Worm (Caenorhabditis elegans) whole organism, early embryonic: ENCODE results near the gene srh-303.

ENCODE experiments used
- B0310.2 ChIP-seq: sonication (generic microtip); optimal IDR thresholded peaks from 2 replicates; lab custom pipeline; 2016; ENCODE audit warnings: mild to moderate bottlenecking, missing genetic modification characterization, missing compliant biosample characterization
- F13C5.2 ChIP-seq: sonication (generic microtip); optimal IDR thresholded peaks from 2 replicates; lab custom pipeline; 2017; ENCODE audit warnings: mild to moderate bottlenecking, missing genetic modification characterization, inconsistent platforms, missing compliant biosample characterization
- aly-1 ChIP-seq: sonication (generic microtip); optimal IDR thresholded peaks from 2 replicates; lab custom pipeline; 2016; ENCODE audit warnings: missing genetic modification characterization, missing compliant biosample characterization
- ama-1 ChIP-seq: fragments of 150-350 bp; optimal IDR thresholded peaks from 2 replicates; lab custom pipeline; 2014
- ceh-36 ChIP-seq: sonication (generic microtip); optimal IDR thresholded peaks from 2 replicates; lab custom pipeline; 2016; ENCODE audit warnings: missing genetic modification characterization, inconsistent platforms, missing compliant biosample characterization
- ets-7 ChIP-seq: sonication (generic microtip); optimal IDR thresholded peaks from 2 replicates; lab custom pipeline; 2016; ENCODE audit warnings: missing genotype, missing genetic modification characterization, missing compliant biosample characterization
- flt-1 ChIP-seq: fragments of 200-800 bp; sonication (Bioruptor generic); IDR thresholded peaks from 2 replicates; pipeline ENCODE4 v1.3.6; 2022; ENCODE audit warnings: missing genetic modification characterization, missing compliant biosample characterization
- hmbx-1 ChIP-seq: sonication (generic microtip); optimal IDR thresholded peaks from 2 replicates; lab custom pipeline; 2016; ENCODE audit warnings: mild to moderate bottlenecking, missing genetic modification characterization, missing compliant biosample characterization
- hmg-4 ChIP-seq: fragments of 200-800 bp; sonication (Bioruptor generic); optimal IDR thresholded peaks from 2 replicates; lab custom pipeline; 2018; ENCODE audit warnings: mild to moderate bottlenecking, missing genetic modification characterization, missing compliant biosample characterization
- hnd-1 ChIP-seq: sonication (generic microtip); optimal IDR thresholded peaks from 2 replicates; lab custom pipeline; 2016; ENCODE audit warnings: missing genetic modification characterization, missing compliant biosample characterization
- sea-1 ChIP-seq: fragments of 200-800 bp; sonication (Bioruptor generic); conservative IDR thresholded peaks from 2 replicates; pipeline ENCODE4 v1.3.6; 2022; ENCODE audit warnings: missing genetic modification characterization, missing compliant biosample characterization
- tbx-11 ChIP-seq: fragments of 200-800 bp; sonication (Bioruptor generic); IDR thresholded peaks from 2 replicates; pipeline ENCODE4 v1.3.6; 2022; ENCODE audit warnings: missing genetic modification characterization, missing compliant biosample characterization
- tbx-37 ChIP-seq: fragments of 200-800 bp; sonication (Bioruptor generic); conservative IDR thresholded peaks from 2 replicates; pipeline ENCODE4 v1.3.6; 2022; ENCODE audit warnings: missing genetic modification reagents, missing genetic modification characterization, missing compliant biosample characterization
- tra-4 ChIP-seq: sonication (generic microtip); optimal IDR thresholded peaks from 2 replicates; lab custom pipeline; 2017; ENCODE audit warnings: missing genetic modification characterization, missing compliant biosample characterization

ce11 chrV:17818567-17818966 lies 12.9 kb upstream of the srh-303 start, which contains the start of gene srh-298:
- TF ChIP-seq ceh-36 (tag; lab: Kevin White, UChicago) (no peak), ama-1 (no peak), hmg-4 (GFP tag; lab: Kevin White, UChicago) (no peak), flt-1 (GFP tag; lab: Robert Waterston, UW) (no peak), tbx-11 (GFP tag; lab: Robert Waterston, UW) (no peak), aly-1 (tag; lab: Kevin White, UChicago) (no peak), hmbx-1 (no peak), ets-7 (tag; lab: Kevin White, UChicago) (no peak), tbx-37 (GFP tag; lab: Robert Waterston, UW) (no peak), F13C5.2 (tag; lab: Kevin White, UChicago) (no peak), sea-1 (GFP tag; lab: Robert Waterston, UW) (no peak), hnd-1 (tag; lab: Kevin White, UChicago) (no peak), tra-4 (tag; lab: Kevin White, UChicago) (no peak), B0310.2 (tag; lab: Kevin White, UChicago) (no peak)
